Worm (Caenorhabditis elegans) whole organism, early embryonic: ENCODE results near the gene T15H9.5.

Experiments used
- B0310.2 ChIP-seq: sonication (generic microtip); optimal IDR thresholded peaks from 2 replicates; lab custom pipeline; 2016; ENCODE audit warnings: mild to moderate bottlenecking, missing genetic modification characterization, missing compliant biosample characterization
- F13C5.2 ChIP-seq: sonication (generic microtip); optimal IDR thresholded peaks from 2 replicates; lab custom pipeline; 2017; ENCODE audit warnings: mild to moderate bottlenecking, missing genetic modification characterization, inconsistent platforms, missing compliant biosample characterization
- aly-1 ChIP-seq: sonication (generic microtip); optimal IDR thresholded peaks from 2 replicates; lab custom pipeline; 2016; ENCODE audit warnings: missing genetic modification characterization, missing compliant biosample characterization
- ama-1 ChIP-seq: fragments of 150-350 bp; optimal IDR thresholded peaks from 2 replicates; lab custom pipeline; 2014
- ceh-13 ChIP-seq: fragments of 200-800 bp; sonication (Bioruptor generic); optimal IDR thresholded peaks from 2 replicates; lab custom pipeline; 2018; ENCODE audit warnings: mild to moderate bottlenecking, missing genetic modification characterization, missing compliant biosample characterization
- ceh-36 ChIP-seq: sonication (generic microtip); optimal IDR thresholded peaks from 2 replicates; lab custom pipeline; 2016; ENCODE audit warnings: missing genetic modification characterization, inconsistent platforms, missing compliant biosample characterization
- ets-7 ChIP-seq: sonication (generic microtip); optimal IDR thresholded peaks from 2 replicates; lab custom pipeline; 2016; ENCODE audit warnings: missing genotype, missing genetic modification characterization, missing compliant biosample characterization
- flt-1 ChIP-seq: fragments of 200-800 bp; sonication (Bioruptor generic); IDR thresholded peaks from 2 replicates; pipeline ENCODE4 v1.3.6; 2022; ENCODE audit warnings: missing genetic modification characterization, missing compliant biosample characterization
- hmbx-1 ChIP-seq: sonication (generic microtip); optimal IDR thresholded peaks from 2 replicates; lab custom pipeline; 2016; ENCODE audit warnings: mild to moderate bottlenecking, missing genetic modification characterization, missing compliant biosample characterization
- hmg-4 ChIP-seq: fragments of 200-800 bp; sonication (Bioruptor generic); optimal IDR thresholded peaks from 2 replicates; lab custom pipeline; 2018; ENCODE audit warnings: mild to moderate bottlenecking, missing genetic modification characterization, missing compliant biosample characterization
- hnd-1 ChIP-seq: sonication (generic microtip); optimal IDR thresholded peaks from 2 replicates; lab custom pipeline; 2016; ENCODE audit warnings: missing genetic modification characterization, missing compliant biosample characterization
- pes-1 ChIP-seq: fragments of 200-800 bp; sonication (Bioruptor generic); IDR thresholded peaks from 2 replicates; pipeline ENCODE4 v1.3.6; 2022; ENCODE audit warnings: missing genetic modification reagents, missing genetic modification characterization, missing compliant biosample characterization
- scrt-1 ChIP-seq: fragments of 200-800 bp; sonication (Bioruptor generic); IDR thresholded peaks from 2 replicates; pipeline ENCODE4 v1.3.6; 2022; ENCODE audit warnings: missing genetic modification characterization, missing compliant biosample characterization
- sea-1 ChIP-seq: fragments of 200-800 bp; sonication (Bioruptor generic); conservative IDR thresholded peaks from 2 replicates; pipeline ENCODE4 v1.3.6; 2022; ENCODE audit warnings: missing genetic modification characterization, missing compliant biosample characterization
- tbx-11 ChIP-seq: fragments of 200-800 bp; sonication (Bioruptor generic); IDR thresholded peaks from 2 replicates; pipeline ENCODE4 v1.3.6; 2022; ENCODE audit warnings: missing genetic modification characterization, missing compliant biosample characterization
- tbx-37 ChIP-seq: fragments of 200-800 bp; sonication (Bioruptor generic); conservative IDR thresholded peaks from 2 replicates; pipeline ENCODE4 v1.3.6; 2022; ENCODE audit warnings: missing genetic modification reagents, missing genetic modification characterization, missing compliant biosample characterization
- tra-4 ChIP-seq: sonication (generic microtip); optimal IDR thresholded peaks from 2 replicates; lab custom pipeline; 2017; ENCODE audit warnings: missing genetic modification characterization, missing compliant biosample characterization

T15H9.5 gene

DNA sequence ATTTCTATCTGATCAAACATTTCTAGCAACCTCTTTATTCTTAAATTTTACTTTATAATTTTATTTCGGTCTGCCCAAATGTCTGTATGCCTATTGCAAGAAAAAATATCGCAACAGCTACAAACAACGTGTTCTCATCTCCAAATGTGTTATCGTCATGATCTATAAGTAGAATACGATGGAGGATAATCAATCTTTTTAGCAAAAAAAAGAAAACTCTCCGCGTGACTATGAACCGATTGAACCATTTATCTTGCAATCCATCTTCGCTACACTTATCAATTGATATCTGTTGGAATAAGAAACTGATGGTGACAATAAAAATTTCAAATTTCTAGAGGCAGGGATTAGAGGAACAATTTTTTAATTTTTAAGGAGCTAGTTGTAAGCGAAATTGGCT, 5.3 kb downstream of the T15H9.5 start:
- no peak for TF ChIP-seq hmbx-1 (tag; lab: Kevin White, UChicago)

DNA sequence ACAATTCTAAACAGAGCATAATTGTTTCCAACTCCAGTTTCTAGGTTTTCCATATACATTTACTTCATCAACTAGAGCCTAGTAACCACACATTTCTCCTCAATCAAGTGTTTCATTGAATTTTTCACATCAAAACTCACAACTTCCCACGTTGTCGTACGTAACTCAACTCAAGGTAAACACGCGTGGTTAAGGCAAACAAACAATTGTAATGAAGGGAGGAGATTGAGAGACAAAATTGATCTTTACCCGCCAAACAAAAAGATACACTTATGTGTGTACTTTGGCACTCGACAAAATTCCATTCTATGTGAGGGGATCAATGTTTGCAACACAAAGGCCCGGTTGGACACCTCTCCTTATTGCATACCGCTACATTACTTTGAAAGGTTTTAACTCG, 5.9 kb downstream of the T15H9.5 start, which contains the start of gene nhr-19:
Gene nhr-19 (minus strand): TSS at position 191 of the 400 bp plus-strand sequence.
- TF ChIP-seq flt-1 (GFP tag; lab: Robert Waterston, UW) (no peak), hmg-4 (no peak), ets-7 (tag; lab: Kevin White, UChicago) (no peak), F13C5.2 (tag; lab: Kevin White, UChicago) (no peak)

DNA sequence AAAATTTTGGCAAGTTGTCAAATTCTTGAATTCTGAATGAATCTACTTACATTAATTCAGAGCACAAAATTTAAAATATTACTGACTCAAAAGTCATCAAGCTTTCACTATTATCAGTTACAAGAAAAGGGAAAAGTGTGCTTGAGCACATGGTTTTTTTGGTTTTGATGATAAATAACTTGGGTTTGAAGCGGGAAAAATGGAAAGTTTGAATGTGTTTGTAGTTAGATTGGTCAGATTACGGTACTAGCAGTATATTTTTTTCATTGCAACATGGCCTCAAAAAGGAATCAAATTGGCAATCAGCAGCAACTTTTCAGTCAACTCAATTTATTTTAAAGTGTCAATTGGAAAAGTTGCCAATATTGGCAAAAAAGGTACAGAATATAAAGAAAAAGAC, 6.6 kb downstream of the T15H9.5 start:
- TF ChIP-seq F13C5.2 (tag; lab: Kevin White, UChicago) (no peak), hmg-4 (no peak), hnd-1 (tag; lab: Kevin White, UChicago) (no peak), aly-1 (no peak), tra-4 (tag; lab: Kevin White, UChicago) (no peak), tbx-37 (GFP tag; lab: Robert Waterston, UW) (no peak), hmbx-1 (tag; lab: Kevin White, UChicago) (no peak), ceh-13 (GFP tag; lab: Kevin White, UChicago) (no peak), pes-1 (GFP tag; lab: Robert Waterston, UW) (no peak), B0310.2 (tag; lab: Kevin White, UChicago) (no peak)

DNA sequence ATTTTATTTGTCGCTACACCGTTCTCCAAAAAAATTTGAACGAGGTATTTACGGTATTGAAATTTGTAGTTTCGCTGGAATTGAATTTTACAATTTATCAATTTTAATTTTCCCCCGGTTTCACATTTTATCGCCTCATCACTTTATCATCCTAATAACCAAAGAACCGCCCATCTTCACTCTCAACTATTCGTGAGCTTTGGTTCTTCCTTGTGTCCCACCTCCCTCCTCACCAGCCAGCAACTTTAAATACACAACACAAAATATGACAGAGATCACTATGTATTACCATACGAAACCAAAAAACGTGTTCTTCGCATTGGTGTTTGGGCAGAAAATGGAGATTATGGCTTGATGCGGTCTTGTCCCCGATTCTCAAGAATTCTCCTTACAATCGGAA, 7.2 kb downstream of the T15H9.5 start:
- TF ChIP-seq pes-1 (GFP tag; lab: Robert Waterston, UW) = no peak
- no peak for TF ChIP-seq ceh-36 (tag; lab: Kevin White, UChicago)
- TF ChIP-seq flt-1 (GFP tag; lab: Robert Waterston, UW) = no peak
- TF ChIP-seq aly-1 = no peak
- no peak for TF ChIP-seq tra-4 (tag; lab: Kevin White, UChicago)
- TF ChIP-seq tbx-11 (GFP tag; lab: Robert Waterston, UW) = no peak
- TF ChIP-seq sea-1 (GFP tag; lab: Robert Waterston, UW) = no peak
- TF ChIP-seq ets-7 (tag; lab: Kevin White, UChicago) = no peak
- TF ChIP-seq hnd-1 (tag; lab: Kevin White, UChicago) = no peak
- no peak for TF ChIP-seq hmbx-1 (tag; lab: Kevin White, UChicago)

DNA sequence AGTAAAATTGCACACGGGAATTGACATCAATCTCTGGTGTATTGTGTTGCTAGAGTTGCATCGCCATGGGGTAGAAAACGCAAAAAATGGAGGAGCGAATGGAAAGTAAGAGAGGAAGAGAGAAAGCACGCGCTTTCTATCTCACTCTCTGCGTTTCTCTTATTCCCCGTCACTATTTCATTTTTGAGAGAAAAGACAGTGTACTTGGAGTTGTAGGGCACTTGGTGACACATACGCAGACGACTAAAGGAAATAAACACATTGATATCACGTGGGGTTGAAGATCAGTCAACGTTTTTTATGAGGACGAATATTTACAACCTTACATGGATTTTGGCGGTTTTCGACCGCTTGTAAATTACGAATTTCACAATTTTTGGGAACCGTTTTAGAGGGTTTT, 7.8 kb downstream of the T15H9.5 start:
- TF ChIP-seq ceh-36 (tag; lab: Kevin White, UChicago) = no peak
- TF ChIP-seq pes-1 (GFP tag; lab: Robert Waterston, UW) = no peak
- no peak for TF ChIP-seq ceh-13 (GFP tag; lab: Kevin White, UChicago)
- TF ChIP-seq tra-4 (tag; lab: Kevin White, UChicago) = no peak
- no peak for TF ChIP-seq B0310.2 (tag; lab: Kevin White, UChicago)
- no peak for TF ChIP-seq hmg-4
- no peak for TF ChIP-seq aly-1
- TF ChIP-seq sea-1 (GFP tag; lab: Robert Waterston, UW) = no peak
- TF ChIP-seq ama-1 (lab: Kevin White, UChicago) = no peak
- no peak for TF ChIP-seq tbx-11 (GFP tag; lab: Robert Waterston, UW)
- no peak for TF ChIP-seq hmbx-1 (tag; lab: Kevin White, UChicago)
- TF ChIP-seq flt-1 (GFP tag; lab: Robert Waterston, UW) = no peak
- no peak for TF ChIP-seq scrt-1 (GFP tag; lab: Robert Waterston, UW)
- no peak for TF ChIP-seq ets-7 (tag; lab: Kevin White, UChicago)

DNA sequence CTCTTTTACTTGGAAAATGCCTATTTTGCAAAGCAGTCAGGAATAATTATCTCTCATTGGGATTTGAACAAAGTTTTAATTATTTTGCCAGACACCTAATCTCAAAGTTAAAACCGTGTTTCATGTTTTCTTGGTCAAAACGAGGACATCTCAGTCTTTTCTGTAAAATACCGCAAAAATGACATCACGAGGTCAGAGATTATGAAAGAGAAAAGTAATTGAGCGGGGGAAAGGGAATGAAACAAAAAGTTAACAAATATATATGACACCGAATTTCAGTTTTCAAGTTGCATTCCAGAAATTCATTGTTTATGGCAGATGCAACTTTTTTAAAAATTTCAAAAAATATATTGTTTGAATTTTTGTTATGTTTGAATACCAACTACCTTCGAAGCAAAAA, 8.7 kb downstream of the T15H9.5 start:
- TF ChIP-seq scrt-1 (GFP tag; lab: Robert Waterston, UW) (no peak), sea-1 (GFP tag; lab: Robert Waterston, UW) (no peak), tbx-11 (GFP tag; lab: Robert Waterston, UW) (no peak), B0310.2 (tag; lab: Kevin White, UChicago) (no peak), tra-4 (tag; lab: Kevin White, UChicago) (no peak), tbx-37 (GFP tag; lab: Robert Waterston, UW) (no peak)

DNA sequence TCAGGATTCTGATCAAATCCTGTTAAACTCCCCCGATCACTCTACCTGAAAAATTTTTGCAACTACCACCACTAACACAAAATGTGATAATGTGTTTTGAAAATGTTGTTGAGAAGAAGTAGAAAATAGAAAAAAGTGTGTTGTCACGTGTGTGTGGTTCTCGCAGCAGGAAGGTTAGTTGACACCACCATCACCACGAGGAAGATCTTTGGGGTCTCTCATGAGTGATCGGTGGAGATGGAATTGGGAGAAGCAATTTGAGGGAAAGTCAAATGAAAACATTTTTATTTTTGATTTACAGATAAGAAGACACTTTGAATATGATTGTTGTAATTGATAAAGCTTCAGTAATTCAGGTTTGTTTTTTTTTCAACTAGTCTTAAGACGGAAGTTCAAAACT, 9.6 kb downstream of the T15H9.5 start:
- TF ChIP-seq hnd-1 (tag; lab: Kevin White, UChicago) (no peak), ama-1 (lab: Kevin White, UChicago) (no peak), B0310.2 (tag; lab: Kevin White, UChicago) (no peak), tra-4 (tag; lab: Kevin White, UChicago) (no peak), flt-1 (GFP tag; lab: Robert Waterston, UW) (no peak), tbx-37 (GFP tag; lab: Robert Waterston, UW) (no peak), ets-7 (tag; lab: Kevin White, UChicago) (no peak), ceh-13 (GFP tag; lab: Kevin White, UChicago) (no peak), tbx-11 (GFP tag; lab: Robert Waterston, UW) (no peak), sea-1 (GFP tag; lab: Robert Waterston, UW) (no peak), F13C5.2 (tag; lab: Kevin White, UChicago) (no peak), hmbx-1 (tag; lab: Kevin White, UChicago) (no peak), ceh-36 (tag; lab: Kevin White, UChicago) (no peak), hmg-4 (no peak), scrt-1 (GFP tag; lab: Robert Waterston, UW) (no peak), aly-1 (no peak), pes-1 (GFP tag; lab: Robert Waterston, UW) (no peak)

DNA sequence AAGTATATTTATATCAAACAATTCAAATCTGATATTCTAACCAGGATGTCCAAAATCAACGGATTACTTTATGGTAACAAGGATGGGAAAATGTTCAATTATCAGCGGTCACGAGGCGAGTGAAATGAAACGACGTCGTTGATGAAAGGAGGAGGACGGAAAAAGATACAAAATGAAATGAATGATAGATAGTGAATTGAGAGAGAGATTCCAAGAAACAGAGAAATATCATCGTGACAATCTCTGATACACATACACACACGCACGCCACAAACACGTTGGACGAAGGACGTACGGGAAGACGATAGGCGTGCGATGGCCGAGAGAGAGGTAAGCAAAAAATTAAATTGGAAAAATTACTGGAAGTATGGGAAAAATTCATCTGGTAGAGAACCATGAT, 10.2 kb downstream of the T15H9.5 start:
- TF ChIP-seq aly-1 (no peak), hmg-4 (no peak), flt-1 (GFP tag; lab: Robert Waterston, UW) (no peak), tra-4 (tag; lab: Kevin White, UChicago) (no peak), scrt-1 (GFP tag; lab: Robert Waterston, UW) (no peak), hnd-1 (tag; lab: Kevin White, UChicago) (no peak), tbx-11 (GFP tag; lab: Robert Waterston, UW) (no peak), B0310.2 (tag; lab: Kevin White, UChicago) (no peak), ceh-13 (GFP tag; lab: Kevin White, UChicago) (no peak), tbx-37 (GFP tag; lab: Robert Waterston, UW) (no peak), F13C5.2 (tag; lab: Kevin White, UChicago) (no peak), ama-1 (lab: Kevin White, UChicago) (no peak), pes-1 (GFP tag; lab: Robert Waterston, UW) (no peak), ceh-36 (tag; lab: Kevin White, UChicago) (no peak), ets-7 (tag; lab: Kevin White, UChicago) (no peak), hmbx-1 (tag; lab: Kevin White, UChicago) (no peak), sea-1 (GFP tag; lab: Robert Waterston, UW) (no peak)
